Fruit fly (Drosophila melanogaster) whole organism, embryonic: ENCODE results near the gene Sf3b6.

Experiments used
- B-H1 ChIP-seq: fragments of 200-800 bp; sonication (Bioruptor generic); IDR thresholded peaks from 3 replicates; pipeline ENCODE4 v1.3.6; 2022; ENCODE audit warnings: missing biosample characterization, missing genetic modification characterization
- Bgb ChIP-seq: fragments of 200-800 bp; sonication (Bioruptor generic); IDR thresholded peaks from 2 replicates; pipeline ENCODE4 v1.3.6; 2022; ENCODE audit warnings: missing biosample characterization, missing genetic modification characterization; ENCODE audit not compliant: partially characterized antibody
- BtbVII ChIP-seq: fragments of 200-800 bp; sonication (Bioruptor generic); optimal IDR thresholded peaks from 3 replicates; lab custom pipeline; 2017; ENCODE audit warnings: missing biosample characterization, mild to moderate bottlenecking, missing genetic modification characterization
- CG10209 ChIP-seq: fragments of 200-800 bp; sonication (Bioruptor generic); optimal IDR thresholded peaks from 3 replicates; lab custom pipeline; 2017; ENCODE audit warnings: missing biosample characterization, mild to moderate bottlenecking, missing genetic modification characterization, missing genetic modification reagents
- CG11398 ChIP-seq: fragments of 200-800 bp; sonication (Bioruptor generic); optimal IDR thresholded peaks from 2 replicates; lab custom pipeline; 2016; ENCODE audit warnings: missing biosample characterization, missing genetic modification characterization
- CG11456 ChIP-seq: fragments of 200-800 bp; sonication (Bioruptor generic); IDR thresholded peaks from 3 replicates; pipeline ENCODE4 v1.3.6; 2022; ENCODE audit warnings: missing biosample characterization, missing genetic modification characterization
- CG12071 ChIP-seq: fragments of 200-800 bp; sonication (Bioruptor generic); optimal IDR thresholded peaks from 3 replicates; lab custom pipeline; 2018; ENCODE audit warnings: missing biosample characterization, mild to moderate bottlenecking, missing genetic modification characterization
- CG12219 ChIP-seq: fragments of 200-800 bp; sonication (Bioruptor generic); optimal IDR thresholded peaks from 3 replicates; lab custom pipeline; 2018; ENCODE audit warnings: missing biosample characterization, mild to moderate bottlenecking, missing genetic modification characterization
- CG12391 ChIP-seq: fragments of 200-800 bp; sonication (Bioruptor generic); optimal IDR thresholded peaks from 3 replicates; lab custom pipeline; 2018; ENCODE audit warnings: missing biosample characterization, mild to moderate bottlenecking, missing genetic modification characterization, moderate library complexity
- CG13287 ChIP-seq: fragments of 200-800 bp; sonication (Bioruptor generic); IDR thresholded peaks from 2 replicates; pipeline ENCODE4 v1.3.6; 2022; ENCODE audit warnings: missing biosample characterization, missing genetic modification characterization; ENCODE audit not compliant: partially characterized antibody
- CG15269 ChIP-seq: fragments of 200-800 bp; sonication (Bioruptor generic); optimal IDR thresholded peaks from 2 replicates; lab custom pipeline; 2018; ENCODE audit warnings: missing biosample characterization, mild to moderate bottlenecking, missing genetic modification characterization, moderate library complexity
- CG1529 ChIP-seq: fragments of 200-800 bp; sonication (Bioruptor generic); optimal IDR thresholded peaks from 3 replicates; lab custom pipeline; 2018; ENCODE audit warnings: missing biosample characterization, missing genetic modification characterization
- CG17385 ChIP-seq: fragments of 200-800 bp; sonication (Bioruptor generic); optimal IDR thresholded peaks from 3 replicates; lab custom pipeline; 2018; ENCODE audit warnings: missing biosample characterization, mild to moderate bottlenecking, missing genetic modification characterization
- CG18262 ChIP-seq: fragments of 200-800 bp; optimal IDR thresholded peaks from 3 replicates; lab custom pipeline; 2019; ENCODE audit warnings: missing biosample characterization, mild to moderate bottlenecking, missing genetic modification characterization, moderate library complexity
- CG2202 ChIP-seq: fragments of 200-800 bp; sonication (Bioruptor generic); optimal IDR thresholded peaks from 2 replicates; lab custom pipeline; 2018; ENCODE audit warnings: missing biosample characterization, mild to moderate bottlenecking, missing genetic modification characterization
- CG3065 ChIP-seq: fragments of 200-800 bp; sonication (Bioruptor generic); optimal IDR thresholded peaks from 2 replicates; lab custom pipeline; 2016; ENCODE audit warnings: missing biosample characterization, missing genetic modification characterization
- CG42726 ChIP-seq: fragments of 200-800 bp; sonication (Bioruptor generic); IDR thresholded peaks from 2 replicates; pipeline ENCODE4 v1.3.6; 2022; ENCODE audit warnings: missing biosample characterization, missing genetic modification characterization; ENCODE audit not compliant: partially characterized antibody
- CG6813 ChIP-seq: fragments of 200-800 bp; sonication (Bioruptor generic); optimal IDR thresholded peaks from 2 replicates; lab custom pipeline; 2017; ENCODE audit warnings: missing biosample characterization, missing genetic modification characterization, mild to moderate bottlenecking, moderate library complexity, missing genetic modification reagents
- CG6854 ChIP-seq: fragments of 200-800 bp; sonication (Bioruptor generic); optimal IDR thresholded peaks from 3 replicates; lab custom pipeline; 2017; ENCODE audit warnings: missing biosample characterization, mild to moderate bottlenecking, missing genetic modification characterization
- CG8359 ChIP-seq: fragments of 200-800 bp; sonication (Bioruptor generic); optimal IDR thresholded peaks from 2 replicates; lab custom pipeline; 2017; ENCODE audit warnings: missing biosample characterization, mild to moderate bottlenecking, missing genetic modification characterization, borderline replicate concordance
- CG9797 ChIP-seq: fragments of 200-800 bp; sonication (Bioruptor generic); optimal IDR thresholded peaks from 3 replicates; lab custom pipeline; 2018; ENCODE audit warnings: missing biosample characterization, mild to moderate bottlenecking, missing genetic modification characterization
- D ChIP-seq, 2 experiments: fragments of 200-800 bp in 1 of 2; fragments of >200 bp in 1 of 2; sonication (Bioruptor generic) in 1 of 2; optimal IDR thresholded peaks; 2 replicates in 1 of 2; 3 replicates in 1 of 2; lab custom pipeline; 2017; ENCODE audit warnings: mild to moderate bottlenecking in 1 of 2, missing biosample characterization in 1 of 2, missing genetic modification characterization in 1 of 2, missing genetic modification reagents in 1 of 2
- Dip2 ChIP-seq: fragments of 200-800 bp; sonication (Bioruptor generic); IDR thresholded peaks from 2 replicates; pipeline ENCODE4 v1.3.6; 2022; ENCODE audit warnings: missing biosample characterization, missing genetic modification characterization
- Dip3 ChIP-seq: fragments of 200-800 bp; sonication (Bioruptor generic); optimal IDR thresholded peaks from 3 replicates; lab custom pipeline; 2016; ENCODE audit warnings: missing biosample characterization, missing genetic modification characterization
- Doc3 ChIP-seq: fragments of 200-800 bp; sonication (Bioruptor generic); IDR thresholded peaks from 3 replicates; pipeline ENCODE4 v1.3.6; 2022; ENCODE audit warnings: missing biosample characterization, missing genetic modification characterization; ENCODE audit not compliant: partially characterized antibody
- ERR ChIP-seq: fragments of 200-800 bp; sonication (Bioruptor generic); optimal IDR thresholded peaks from 2 replicates; lab custom pipeline; 2016; ENCODE audit warnings: missing biosample characterization, missing genetic modification characterization
- Ets97D ChIP-seq: fragments of 200-800 bp; sonication (Bioruptor generic); optimal IDR thresholded peaks from 3 replicates; lab custom pipeline; 2016; ENCODE audit warnings: missing biosample characterization, missing genetic modification characterization
- Fer1 ChIP-seq: fragments of 200-800 bp; sonication (Bioruptor generic); optimal IDR thresholded peaks from 2 replicates; lab custom pipeline; 2017; ENCODE audit warnings: missing biosample characterization, mild to moderate bottlenecking, missing genetic modification characterization
- HLH54F ChIP-seq: fragments of 200-800 bp; sonication (Bioruptor generic); optimal IDR thresholded peaks from 3 replicates; lab custom pipeline; 2016; ENCODE audit warnings: missing biosample characterization, missing genetic modification characterization
- Kr ChIP-seq: fragments of 200-800 bp; sonication (Bioruptor generic); optimal IDR thresholded peaks from 2 replicates; lab custom pipeline; 2017; ENCODE audit warnings: missing biosample characterization, mild to moderate bottlenecking, missing genetic modification characterization
- MBD-R2 ChIP-seq: fragments of 200-800 bp; sonication (Bioruptor generic); IDR thresholded peaks from 2 replicates; pipeline ENCODE4 v1.3.6; 2022; ENCODE audit warnings: missing biosample characterization, missing genetic modification characterization
- Myb ChIP-seq: fragments of 200-800 bp; sonication (Bioruptor generic); optimal IDR thresholded peaks from 2 replicates; lab custom pipeline; 2016; ENCODE audit warnings: missing biosample characterization, missing genetic modification characterization
- Opbp ChIP-seq: fragments of 200-800 bp; sonication (Bioruptor generic); IDR thresholded peaks from 3 replicates; pipeline ENCODE4 v1.3.6; 2022; ENCODE audit warnings: missing biosample characterization, missing genetic modification characterization; ENCODE audit not compliant: partially characterized antibody
- Sry-β ChIP-seq: fragments of 200-800 bp; sonication (Bioruptor generic); optimal IDR thresholded peaks from 2 replicates; lab custom pipeline; 2018; ENCODE audit warnings: missing biosample characterization, mild to moderate bottlenecking, missing genetic modification characterization, moderate library complexity
- Usf ChIP-seq: fragments of 200-800 bp; sonication (Bioruptor generic); optimal IDR thresholded peaks from 2 replicates; lab custom pipeline; 2017; ENCODE audit warnings: missing genotype, missing biosample characterization, missing genetic modification characterization
- YL-1 ChIP-seq: fragments of 200-800 bp; sonication (Bioruptor generic); optimal IDR thresholded peaks from 3 replicates; lab custom pipeline; 2017; ENCODE audit warnings: missing biosample characterization, mild to moderate bottlenecking, missing genetic modification characterization
- ato ChIP-seq: fragments of 200-800 bp; sonication (Bioruptor generic); IDR thresholded peaks from 2 replicates; pipeline ENCODE4 v1.3.6; 2022; ENCODE audit warnings: missing biosample characterization, missing genetic modification characterization; ENCODE audit not compliant: partially characterized antibody
- cato ChIP-seq: fragments of 200-800 bp; sonication (Bioruptor generic); optimal IDR thresholded peaks from 2 replicates; lab custom pipeline; 2016; ENCODE audit warnings: missing biosample characterization, missing genetic modification characterization, borderline replicate concordance
- dmrt11E ChIP-seq: fragments of 200-800 bp; sonication (Bioruptor generic); optimal IDR thresholded peaks from 3 replicates; lab custom pipeline; 2018; ENCODE audit warnings: missing biosample characterization, mild to moderate bottlenecking, missing genetic modification characterization, moderate library complexity
- dmrt99B ChIP-seq: fragments of 200-800 bp; sonication (Bioruptor generic); optimal IDR thresholded peaks from 2 replicates; lab custom pipeline; 2018; ENCODE audit warnings: missing biosample characterization, mild to moderate bottlenecking, missing genetic modification characterization, moderate library complexity
- lbe ChIP-seq: fragments of 200-800 bp; sonication (Bioruptor generic); optimal IDR thresholded peaks from 2 replicates; lab custom pipeline; 2016; ENCODE audit warnings: missing biosample characterization, mild to moderate bottlenecking, missing genetic modification characterization
- mld ChIP-seq: fragments of 200-800 bp; sonication (Bioruptor generic); IDR thresholded peaks from 3 replicates; pipeline ENCODE4 v1.3.6; 2022; ENCODE audit warnings: missing biosample characterization, missing genetic modification characterization; ENCODE audit not compliant: partially characterized antibody
- peb ChIP-seq: fragments of 200-800 bp; sonication (Bioruptor generic); IDR thresholded peaks from 2 replicates; pipeline ENCODE4 v1.3.6; 2022; ENCODE audit warnings: missing biosample characterization, missing genetic modification characterization
- pnt ChIP-seq: fragments of 200-800 bp; sonication (Bioruptor generic); optimal IDR thresholded peaks from 3 replicates; lab custom pipeline; 2016; ENCODE audit warnings: missing biosample characterization, missing genetic modification characterization
- shn ChIP-seq: fragments of 200-800 bp; sonication (Bioruptor generic); optimal IDR thresholded peaks from 3 replicates; lab custom pipeline; 2016; ENCODE audit warnings: missing biosample characterization, missing genetic modification characterization
- toy ChIP-seq: fragments of 200-800 bp; sonication (Bioruptor generic); IDR thresholded peaks from 2 replicates; pipeline ENCODE4 v1.3.6; 2022; ENCODE audit warnings: missing biosample characterization, missing genetic modification characterization
- unpg ChIP-seq: fragments of 200-800 bp; sonication (Bioruptor generic); optimal IDR thresholded peaks from 3 replicates; lab custom pipeline; 2018; ENCODE audit warnings: missing biosample characterization, mild to moderate bottlenecking, missing genetic modification characterization, moderate library complexity
- vnd ChIP-seq: fragments of 200-800 bp; sonication (Bioruptor generic); IDR thresholded peaks from 3 replicates; pipeline ENCODE4 v1.3.6; 2022; ENCODE audit warnings: missing biosample characterization, missing genetic modification characterization; ENCODE audit not compliant: partially characterized antibody

The Sf3b6 gene

DNA sequence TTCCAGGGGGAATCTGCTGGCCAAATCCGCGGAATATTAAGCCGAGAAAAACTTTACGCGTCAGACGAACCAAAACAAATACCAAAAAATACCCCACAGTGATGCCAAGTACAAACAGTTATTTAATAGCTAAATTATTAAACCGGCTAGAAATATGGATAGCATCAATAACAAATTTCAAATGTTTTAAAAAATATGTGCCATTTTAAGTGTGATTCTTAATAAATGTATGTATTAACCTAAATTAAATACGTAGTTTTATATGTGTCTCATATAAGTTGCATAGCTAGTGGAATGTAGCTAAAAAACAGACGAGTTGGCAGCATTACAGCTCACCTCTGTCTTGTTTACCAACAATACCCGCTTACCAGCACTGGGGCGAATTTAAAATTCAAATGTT, 11.2 kb downstream of the Sf3b6 start, which contains the start of gene CG10274 (continued):
- TF ChIP-seq Bgb (GFP tag; lab: Robert Waterston, UW) (no peak), MBD-R2 (GFP tag; lab: Robert Waterston, UW) (peak; percentile 89), shn (GFP tag; lab: Kevin White, UChicago) (peak; percentile 70), Dip3 (GFP tag; lab: Kevin White, UChicago) (peak; percentile 78), HLH54F (GFP tag; lab: Kevin White, UChicago) (peak; percentile 79), CG2202 (tag; lab: Kevin White, UChicago) (peak; percentile 57), vnd (GFP tag; lab: Robert Waterston, UW) (no peak), ERR (GFP tag; lab: Kevin White, UChicago) (no peak), cato (GFP tag; lab: Kevin White, UChicago) (peak; percentile 56), pnt (GFP tag; lab: Kevin White, UChicago) (peak; percentile 54), B-H1 (GFP tag; lab: Robert Waterston, UW) (peak; percentile 44; the same call in 2 of the 3 replicates), Ets97D (GFP tag; lab: Kevin White, UChicago) (peak; percentile 65), CG11398 (GFP tag; lab: Kevin White, UChicago) (no peak), YL-1 (GFP tag; lab: Kevin White, UChicago) (peak; percentile 65), CG12391 (tag; lab: Kevin White, UChicago) (peak; percentile 89), Myb (GFP tag; lab: Kevin White, UChicago) (peak; percentile 72), Usf (peak; percentile 47), Sry-β (GFP tag; lab: Kevin White, UChicago) (peak; percentile 100), mld (GFP tag; lab: Robert Waterston, UW) (no peak), toy (no peak), lbe (GFP tag; lab: Kevin White, UChicago) (no peak), CG42726 (GFP tag; lab: Robert Waterston, UW) (no peak), CG11456 (GFP tag; lab: Robert Waterston, UW) (no peak; the same call in 2 of the 3 replicates), dmrt99B (no peak), CG6813 (GFP tag; lab: Kevin White, UChicago) (no peak), Fer1 (GFP tag; lab: Kevin White, UChicago) (peak; percentile 79)

DNA sequence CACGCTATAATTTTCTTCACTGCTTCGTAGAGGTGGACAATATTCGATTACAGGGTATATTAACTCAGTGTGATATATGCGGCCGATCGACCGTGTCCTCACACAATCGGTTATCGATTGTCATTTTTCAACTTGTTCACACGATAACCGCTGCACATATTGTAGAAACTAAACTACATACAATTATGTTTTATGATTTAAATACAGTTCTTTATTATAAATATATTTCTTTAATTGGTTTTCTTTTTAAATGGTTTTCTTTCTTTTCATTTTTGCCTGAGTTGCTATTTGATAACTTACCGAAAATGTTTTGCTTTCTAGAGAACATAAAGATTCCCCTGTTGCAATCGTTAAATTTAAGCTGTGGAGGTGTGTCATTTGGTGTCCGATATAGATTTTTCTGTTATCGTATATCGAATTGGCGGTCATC, 19.1 kb downstream of the Sf3b6 start, which contains the start of the genes fmt and CG7376:
Gene fmt (minus strand): TSS at position 55 of the 430 bp plus-strand sequence.
Gene CG7376 (plus strand): TSS at position 423 of the 430 bp plus-strand sequence.
- no peak for TF ChIP-seq CG3065 (GFP tag; lab: Kevin White, UChicago)
- peak; percentile 78; the same call in 2 of the 3 replicates for TF ChIP-seq Opbp
- TF ChIP-seq CG1529, result no peak
- no peak for TF ChIP-seq BtbVII
- TF ChIP-seq D (optimal IDR thresholded peaks at IDR 0.05; lab: Kevin White, UChicago), result no peak
- no peak for TF ChIP-seq D (GFP tag; optimal IDR thresholded peaks at IDR 0.05; lab: Kevin White, UChicago)
- no peak for TF ChIP-seq CG15269
- TF ChIP-seq dmrt11E (tag; lab: Kevin White, UChicago), result peak; percentile 33
- no peak for TF ChIP-seq CG10209 (GFP tag; lab: Kevin White, UChicago)
- TF ChIP-seq Dip2 (GFP tag; lab: Robert Waterston, UW), result no peak
- TF ChIP-seq unpg (GFP tag; lab: Kevin White, UChicago), result no peak
- peak; percentile 79 for TF ChIP-seq ato (GFP tag; lab: Robert Waterston, UW)
- TF ChIP-seq CG9797 (GFP tag; lab: Kevin White, UChicago), result peak; percentile 16
- TF ChIP-seq CG18262 (tag; lab: Kevin White, UChicago), result no peak
- TF ChIP-seq CG17385 (GFP tag; lab: Kevin White, UChicago), result no peak
- TF ChIP-seq CG13287 (GFP tag; lab: Robert Waterston, UW), result peak; percentile 70
- no peak for TF ChIP-seq CG6854 (GFP tag; lab: Kevin White, UChicago)
- no peak for TF ChIP-seq CG12219 (GFP tag; lab: Kevin White, UChicago)
- TF ChIP-seq YL-1 (GFP tag; lab: Kevin White, UChicago), result peak; percentile 78
- no peak for TF ChIP-seq Kr
- no peak for TF ChIP-seq CG8359 (GFP tag; lab: Kevin White, UChicago)
- TF ChIP-seq peb (GFP tag; lab: Robert Waterston, UW), result no peak
- 0 out of 3 replicates have a peak, but pooled peaks have one; percentile 47 for TF ChIP-seq Doc3
- TF ChIP-seq CG12071 (GFP tag; lab: Kevin White, UChicago), result no peak
